Worm (Caenorhabditis elegans) whole organism, L3 larva: ENCODE results near the gene C48D1.5.
A peak's percentile ranks its signal among the peaks of the same experiment; 100 is the strongest.

Experiments used
- R02D3.7 ChIP-seq: fragments of 150-350 bp; optimal IDR thresholded peaks from 2 replicates; lab custom pipeline; 2014; ENCODE audit warnings: missing biosample characterization, missing genetic modification characterization
- ZK546.5 ChIP-seq: sonication (generic microtip); optimal IDR thresholded peaks from 2 replicates; lab custom pipeline; 2017; ENCODE audit warnings: missing biosample characterization, missing genetic modification characterization
- aly-2 ChIP-seq: fragments of 150-350 bp; optimal IDR thresholded peaks from 2 replicates; lab custom pipeline; 2014; ENCODE audit warnings: missing biosample characterization, missing genetic modification characterization
- ceh-16 ChIP-seq: sonication (generic microtip); optimal IDR thresholded peaks from 2 replicates; lab custom pipeline; 2017; ENCODE audit warnings: missing biosample characterization, missing genetic modification characterization
- ceh-28 ChIP-seq: fragments of 150-350 bp; optimal IDR thresholded peaks from 2 replicates; lab custom pipeline; 2014; ENCODE audit warnings: missing biosample characterization, missing genetic modification reagents, missing genetic modification characterization
- egl-5 ChIP-seq: fragments of 150-350 bp; optimal IDR thresholded peaks from 2 replicates; lab custom pipeline; 2017; ENCODE audit warnings: missing biosample characterization, missing genetic modification reagents, missing genetic modification characterization, inconsistent platforms
- elt-1 ChIP-seq: fragments of 150-350 bp; optimal IDR thresholded peaks from 2 replicates; lab custom pipeline; 2014; ENCODE audit warnings: missing biosample characterization, missing genetic modification characterization
- elt-2 ChIP-seq: sonication (generic microtip); optimal IDR thresholded peaks from 2 replicates; lab custom pipeline; 2016; ENCODE audit warnings: missing genetic modification reagents, mild to moderate bottlenecking, missing genetic modification characterization, missing compliant biosample characterization
- elt-3 ChIP-seq, 3 experiments: fragments of 150-350 bp in 1 of 3; sonication (generic microtip) in 2 of 3; optimal IDR thresholded peaks; 2 replicates in 2 of 3; 4 replicates in 1 of 3; lab custom pipeline; 2014 to 2017; ENCODE audit warnings: missing biosample characterization in 3 of 3, missing genetic modification characterization in 3 of 3
- fkh-10 ChIP-seq: sonication (generic microtip); optimal IDR thresholded peaks from 2 replicates; lab custom pipeline; 2017; ENCODE audit warnings: missing biosample characterization, missing genetic modification reagents, missing genetic modification characterization
- fkh-2 ChIP-seq: fragments of 150-350 bp; optimal IDR thresholded peaks from 2 replicates; lab custom pipeline; 2014; ENCODE audit warnings: missing biosample characterization, missing genetic modification reagents, missing genetic modification characterization
- hmg-11 ChIP-seq: sonication (generic microtip); optimal IDR thresholded peaks from 2 replicates; lab custom pipeline; 2016; ENCODE audit warnings: missing genetic modification characterization, missing compliant biosample characterization
- jun-1 ChIP-seq: fragments of 150-350 bp; optimal IDR thresholded peaks from 2 replicates; lab custom pipeline; 2014; ENCODE audit warnings: missing biosample characterization, missing genetic modification reagents, missing genetic modification characterization
- lin-39 ChIP-seq: fragments of 150-350 bp; optimal IDR thresholded peaks from 2 replicates; lab custom pipeline; 2018; ENCODE audit warnings: missing biosample characterization, missing genetic modification reagents, missing genetic modification characterization
- lsy-12 ChIP-seq: sonication (generic microtip); optimal IDR thresholded peaks from 2 replicates; lab custom pipeline; 2016; ENCODE audit warnings: mild to moderate bottlenecking, missing genetic modification characterization, missing compliant biosample characterization
- mml-1 ChIP-seq: fragments of 150-350 bp; sonication (generic microtip); optimal IDR thresholded peaks from 3 replicates; lab custom pipeline; 2014; ENCODE audit warnings: missing biosample characterization, missing genetic modification characterization
- nfya-1 ChIP-seq: sonication (generic microtip); optimal IDR thresholded peaks from 2 replicates; lab custom pipeline; 2017; ENCODE audit warnings: missing genetic modification characterization, mild to moderate bottlenecking, missing compliant biosample characterization, antibody characterized with exemption, moderate library complexity; ENCODE audit not compliant: insufficient read depth
- nhr-11 ChIP-seq: fragments of 150-350 bp; optimal IDR thresholded peaks from 2 replicates; lab custom pipeline; 2014; ENCODE audit warnings: missing biosample characterization, missing genetic modification characterization
- nhr-23 ChIP-seq: fragments of 150-350 bp; optimal IDR thresholded peaks from 2 replicates; lab custom pipeline; 2014; ENCODE audit warnings: missing biosample characterization, missing genetic modification reagents, missing genetic modification characterization
- nhr-237 ChIP-seq: fragments of 150-350 bp; optimal IDR thresholded peaks from 2 replicates; lab custom pipeline; 2014; ENCODE audit warnings: missing biosample characterization, missing genetic modification characterization
- nhr-25 ChIP-seq: sonication (generic microtip); optimal IDR thresholded peaks from 2 replicates; lab custom pipeline; 2017; ENCODE audit warnings: missing biosample characterization, missing genetic modification characterization
- nhr-43 ChIP-seq: sonication (generic microtip); optimal IDR thresholded peaks from 2 replicates; lab custom pipeline; 2016; ENCODE audit warnings: mild to moderate bottlenecking, missing genetic modification characterization, missing compliant biosample characterization; ENCODE audit not compliant: poor library complexity, severe bottlenecking
- nhr-67 ChIP-seq: fragments of 150-350 bp; optimal IDR thresholded peaks from 2 replicates; lab custom pipeline; 2014; ENCODE audit warnings: missing biosample characterization, missing genetic modification characterization
- nhr-77 ChIP-seq: fragments of 150-350 bp; optimal IDR thresholded peaks from 2 replicates; lab custom pipeline; 2014; ENCODE audit warnings: missing biosample characterization, missing genetic modification characterization
- pqm-1 ChIP-seq: fragments of 150-350 bp; optimal IDR thresholded peaks from 2 replicates; lab custom pipeline; 2017; ENCODE audit warnings: missing biosample characterization, missing genetic modification characterization, inconsistent platforms
- sea-2 ChIP-seq: fragments of 150-350 bp; sonication (generic microtip); optimal IDR thresholded peaks from 4 replicates; lab custom pipeline; 2014; ENCODE audit warnings: missing biosample characterization, missing genetic modification reagents, missing genetic modification characterization
- skn-1 ChIP-seq: fragments of 150-350 bp; optimal IDR thresholded peaks from 2 replicates; lab custom pipeline; 2014; ENCODE audit warnings: missing biosample characterization, missing genetic modification characterization
- snpc-4 ChIP-seq: fragments of 150-350 bp; optimal IDR thresholded peaks from 2 replicates; lab custom pipeline; 2014; ENCODE audit warnings: missing biosample characterization, missing genetic modification characterization
- tbx-2 ChIP-seq: sonication (generic microtip); optimal IDR thresholded peaks from 2 replicates; lab custom pipeline; 2016; ENCODE audit warnings: mild to moderate bottlenecking, missing genetic modification characterization, missing compliant biosample characterization
- unc-39 ChIP-seq: sonication (generic microtip); optimal IDR thresholded peaks from 4 replicates; lab custom pipeline; 2017; ENCODE audit warnings: missing biosample characterization, missing genetic modification characterization
- zag-1 ChIP-seq: fragments of 150-350 bp; optimal IDR thresholded peaks from 2 replicates; lab custom pipeline; 2014; ENCODE audit warnings: missing biosample characterization, missing genetic modification characterization
- ztf-11 ChIP-seq: fragments of 150-350 bp; optimal IDR thresholded peaks from 2 replicates; lab custom pipeline; 2014; ENCODE audit warnings: missing biosample characterization, missing genetic modification characterization

C48D1.5 gene

DNA sequence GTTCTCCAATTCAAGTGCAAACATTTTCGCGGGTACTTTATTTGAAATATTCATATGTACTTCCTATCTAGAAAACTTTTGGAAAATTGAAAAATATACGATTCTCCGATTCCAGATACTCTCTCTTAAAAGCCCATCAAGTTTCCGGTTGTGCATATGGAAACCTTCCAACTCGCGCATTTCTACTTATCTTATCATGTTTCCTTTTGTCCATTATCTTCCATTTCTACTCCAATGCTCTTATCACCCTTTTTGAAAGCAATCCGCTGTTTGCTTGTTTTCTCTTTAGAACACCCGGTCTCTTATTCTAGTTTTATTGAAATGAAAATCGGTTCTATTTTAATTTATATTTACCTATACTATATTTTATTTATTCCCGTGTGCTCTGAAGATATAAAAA is at the start of gene C48D1.5:
TSS of gene C48D1.5 (plus strand) at position 301 of the 400 bp plus-strand sequence.
- TF ChIP-seq elt-2 (tag; lab: Kevin White, UChicago) (peak; percentile 16), elt-1 (no peak), nhr-11 (no peak), nhr-25 (tag; lab: Kevin White, UChicago) (no peak), jun-1 (no peak), nhr-23 (tag; lab: Kevin White, UChicago) (no peak), elt-3 (tag; optimal IDR thresholded peaks at IDR 0.05; lab: Kevin White, UChicago) (no peak), mml-1 (no peak)

DNA sequence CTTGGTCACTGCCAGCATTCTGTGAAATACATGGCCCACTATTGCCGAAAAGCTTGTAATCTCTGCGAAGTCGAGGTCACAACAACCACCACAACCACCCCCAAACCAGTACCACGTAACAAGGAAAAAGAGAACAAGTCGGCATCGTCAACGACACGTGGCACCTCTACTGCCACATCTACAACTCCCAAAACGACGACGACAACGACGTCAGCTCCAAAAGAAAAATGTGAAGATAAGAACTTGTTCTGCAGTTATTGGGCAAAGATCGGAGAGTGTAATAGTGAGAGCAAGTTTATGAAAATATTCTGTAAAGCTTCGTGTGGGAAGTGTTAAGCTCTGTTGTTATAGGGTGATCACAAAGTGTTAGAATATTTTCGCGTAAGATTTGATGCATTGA is 48.4 kb upstream of the C48D1.5 start:
- TF ChIP-seq aly-2 (tag; lab: Kevin White, UChicago) (no peak), jun-1 (no peak), nhr-23 (tag; lab: Kevin White, UChicago) (no peak), hmg-11 (no peak), skn-1 (tag; lab: Kevin White, UChicago) (no peak), ceh-28 (no peak), lin-39 (no peak), elt-1 (no peak), pqm-1 (tag; lab: Kevin White, UChicago) (no peak), ZK546.5 (tag; lab: Kevin White, UChicago) (no peak), nhr-77 (tag; lab: Kevin White, UChicago) (no peak)

DNA sequence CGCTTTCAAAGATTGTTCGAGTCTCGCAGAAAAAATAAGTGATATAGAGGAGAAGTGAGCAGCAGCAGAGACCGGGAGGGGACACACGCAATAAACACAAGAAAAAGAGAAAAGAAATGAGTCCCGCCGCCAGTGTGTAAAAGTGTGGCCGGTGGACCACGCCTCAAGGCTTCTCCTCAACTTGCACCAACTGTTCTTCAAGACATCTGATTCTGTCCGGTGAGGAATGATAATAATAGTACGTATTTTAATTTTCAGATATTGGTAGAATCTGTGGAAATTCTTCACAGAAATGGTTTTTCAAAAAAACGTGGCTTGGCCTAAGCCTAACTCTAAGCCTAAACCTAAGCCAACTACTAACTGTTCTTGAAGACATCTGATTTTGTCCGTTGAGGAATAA is 42.5 kb upstream of the C48D1.5 start, which contains the start of gene lev-1:
TSS of gene lev-1 (minus strand) at position 101 of the 400 bp plus-strand sequence.
- no peak for TF ChIP-seq nfya-1 (tag; lab: Kevin White, UChicago)
- no peak for TF ChIP-seq mml-1

ce11 chrIV:13180723-13181122 is 41.0 kb upstream of the C48D1.5 start, which contains the start of gene F58D2.3:
TSS of gene F58D2.3 (minus strand) at chrIV:13180823.
- no peak for TF ChIP-seq ceh-16 (tag; lab: Kevin White, UChicago)
- TF ChIP-seq nhr-25 (tag; lab: Kevin White, UChicago), result no peak
- TF ChIP-seq zag-1 (tag; lab: Kevin White, UChicago), result no peak
- no peak for TF ChIP-seq nhr-237 (tag; lab: Kevin White, UChicago)
- no peak for TF ChIP-seq R02D3.7 (tag; lab: Kevin White, UChicago)
- TF ChIP-seq tbx-2 (tag; lab: Kevin White, UChicago), result no peak
- no peak for TF ChIP-seq lin-39
- TF ChIP-seq sea-2 (GFP tag; lab: Kevin White, UChicago), result no peak
- TF ChIP-seq unc-39 (tag; lab: Kevin White, UChicago), result no peak
- TF ChIP-seq nhr-67, result no peak
- TF ChIP-seq egl-5 (tag; lab: Kevin White, UChicago), result no peak
- no peak for TF ChIP-seq lsy-12 (tag; lab: Kevin White, UChicago)
- no peak for TF ChIP-seq nhr-11

ce11 chrIV:13188959-13189358 is 32.8 kb upstream of the C48D1.5 start, which contains the start of gene F58D2.4:
TSS of gene F58D2.4 (minus strand) at chrIV:13189059.
- TF ChIP-seq ztf-11 (tag; lab: Kevin White, UChicago) (no peak), fkh-2 (tag; lab: Kevin White, UChicago) (no peak), sea-2 (GFP tag; lab: Kevin White, UChicago) (no peak), hmg-11 (no peak), fkh-10 (GFP tag; lab: Kevin White, UChicago) (no peak), nhr-43 (no peak), nfya-1 (tag; lab: Kevin White, UChicago) (no peak)

ce11 chrIV:13189467-13189866 is 32.3 kb upstream of the C48D1.5 start, which contains the start of gene F58D2.2:
TSS of gene F58D2.2 (plus strand) at chrIV:13189767.
- TF ChIP-seq ztf-11 (tag; lab: Kevin White, UChicago), result no peak
- no peak for TF ChIP-seq snpc-4 (tag; lab: Kevin White, UChicago)
- no peak for TF ChIP-seq nhr-11
- no peak for TF ChIP-seq elt-1
- TF ChIP-seq nhr-25 (tag; lab: Kevin White, UChicago), result no peak
- TF ChIP-seq pqm-1 (tag; lab: Kevin White, UChicago), result no peak
- TF ChIP-seq, all 47 proteins: peak for 0
